Worm (Caenorhabditis elegans) whole organism, mixed stage, embryonic: ENCODE measurements around the gene sru-44.

ENCODE experiments used
- ces-1 ChIP-seq: fragments of 150-350 bp; optimal IDR thresholded peaks from 2 replicates; lab custom pipeline; 2014; ENCODE audit warnings: missing biosample characterization, missing genetic modification reagents, missing genetic modification characterization
- drap-1 ChIP-seq: fragments of 200-800 bp; sonication (Bioruptor generic); optimal IDR thresholded peaks from 3 replicates; lab custom pipeline; 2018; ENCODE audit warnings: mild to moderate bottlenecking, missing genetic modification characterization, missing compliant biosample characterization
- elt-1 ChIP-seq: sonication (generic microtip); optimal IDR thresholded peaks from 2 replicates; lab custom pipeline; 2017; ENCODE audit warnings: missing genetic modification characterization, mild to moderate bottlenecking, missing compliant biosample characterization, antibody characterized with exemption, moderate library complexity, borderline replicate concordance; ENCODE audit not compliant: insufficient read depth
- elt-3 ChIP-seq: fragments of 150-350 bp; optimal IDR thresholded peaks from 2 replicates; lab custom pipeline; 2014; ENCODE audit warnings: missing biosample characterization, missing genetic modification characterization
- nhr-12 ChIP-seq: fragments of 150-350 bp; optimal IDR thresholded peaks from 2 replicates; lab custom pipeline; 2014; ENCODE audit warnings: missing biosample characterization, missing genetic modification characterization
- nhr-28 ChIP-seq: fragments of 150-350 bp; optimal IDR thresholded peaks from 2 replicates; lab custom pipeline; 2014; ENCODE audit warnings: missing biosample characterization, missing genetic modification characterization
- snpc-4 ChIP-seq: fragments of 150-350 bp; optimal IDR thresholded peaks from 2 replicates; lab custom pipeline; 2014; ENCODE audit warnings: missing biosample characterization, missing genetic modification characterization
- unc-62 ChIP-seq: fragments of 150-350 bp; optimal IDR thresholded peaks from 2 replicates; lab custom pipeline; 2014; ENCODE audit warnings: missing biosample characterization, missing genetic modification reagents, missing genetic modification characterization
- ztf-11 ChIP-seq: fragments of 150-350 bp; optimal IDR thresholded peaks from 2 replicates; lab custom pipeline; 2014; ENCODE audit warnings: missing biosample characterization, missing genetic modification characterization

DNA sequence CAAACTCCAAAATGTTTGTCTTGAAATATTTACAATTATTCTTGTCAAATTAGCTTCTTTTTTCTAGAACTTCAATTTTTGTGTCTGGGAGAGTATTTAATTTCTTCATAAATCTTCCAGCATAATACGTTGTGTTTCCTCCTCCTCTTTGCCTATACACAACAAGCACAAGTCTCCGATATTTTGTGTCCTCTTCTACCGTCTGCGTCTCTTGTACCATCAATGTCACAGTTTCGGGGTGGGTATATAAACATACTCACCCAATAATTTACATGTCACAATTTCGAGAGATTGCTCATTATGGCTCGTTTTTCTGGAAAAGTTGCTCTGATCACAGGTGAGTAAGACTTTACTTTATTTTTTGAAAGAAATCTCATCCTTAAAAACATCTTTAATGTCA is 30.2 kb downstream of the sru-44 start, which contains the start of gene F26D2.15:
- TF ChIP-seq nhr-28 (tag; lab: Kevin White, UChicago) (no peak), elt-1 (tag; lab: Kevin White, UChicago) (no peak), elt-3 (tag; lab: Kevin White, UChicago) (no peak), unc-62 (GFP tag; lab: Kevin White, UChicago) (no peak), ztf-11 (tag; lab: Kevin White, UChicago) (no peak), nhr-12 (tag; lab: Kevin White, UChicago) (no peak), ces-1 (GFP tag; lab: Kevin White, UChicago) (no peak), snpc-4 (no peak), drap-1 (no peak)
